Fruit fly (Drosophila melanogaster): ENCODE measurements around the gene CG34051.

Gene CG34051

dm6 chr2L:19915195-19915594, 45.6 kb downstream of the CG34051 start (continued):
- TF ChIP-seq fd96Cb (tag; optimal IDR thresholded peaks at IDR 0.05): no peak
- peak; percentile 53 for TF ChIP-seq Med (GFP tag)
- no peak for TF ChIP-seq NC2β (GFP tag; optimal IDR thresholded peaks at IDR 0.05)
- no peak for TF ChIP-seq Rfx (GFP tag; IDR thresholded peaks at IDR 0.05)
- TF ChIP-seq emc (GFP tag; optimal IDR thresholded peaks at IDR 0.05): no peak
- no peak for TF ChIP-seq hb (GFP tag; IDR thresholded peaks at IDR 0.05; ENCODE audit: partially characterized antibody)
- TF ChIP-seq knrl (GFP tag; IDR thresholded peaks at IDR 0.05; ENCODE audit: partially characterized antibody): no peak; the same call in 2 of the 3 replicates
- no peak for TF ChIP-seq CG6765 (GFP tag; optimal IDR thresholded peaks at IDR 0.05)
- TF ChIP-seq CG11504 (tag; optimal IDR thresholded peaks at IDR 0.05): peak; percentile 19
- TF ChIP-seq tup (GFP tag; optimal IDR thresholded peaks at IDR 0.05): no peak
- no peak for TF ChIP-seq lab (GFP tag; optimal IDR thresholded peaks at IDR 0.05)
- TF ChIP-seq Sin3A (optimal IDR thresholded peaks at IDR 0.05): no peak
- no peak for TF ChIP-seq HLH4C (GFP tag; IDR thresholded peaks at IDR 0.05; ENCODE audit: partially characterized antibody)
- TF ChIP-seq CG7987 (GFP tag; optimal IDR thresholded peaks at IDR 0.05): no peak
- TF ChIP-seq tx (GFP tag; optimal IDR thresholded peaks at IDR 0.05): no peak
- TF ChIP-seq cas (GFP tag; IDR thresholded peaks at IDR 0.05): no peak
- TF ChIP-seq tna (GFP tag; IDR thresholded peaks at IDR 0.05; ENCODE audit: partially characterized antibody): no peak
- no peak for TF ChIP-seq dmrt11E (tag; optimal IDR thresholded peaks at IDR 0.05)
- no peak for TF ChIP-seq dm (GFP tag; optimal IDR thresholded peaks at IDR 0.05)
- TF ChIP-seq Nf-YA (GFP tag; IDR thresholded peaks at IDR 0.05): no peak
- TF ChIP-seq CG34422 (GFP tag; IDR thresholded peaks at IDR 0.05): no peak
- TF ChIP-seq MESR4 (GFP tag; optimal IDR thresholded peaks at IDR 0.05): no peak
- no peak for TF ChIP-seq Lpt (GFP tag; optimal IDR thresholded peaks at IDR 0.05)
- TF ChIP-seq Dad (GFP tag; optimal IDR thresholded peaks at IDR 0.05): no peak
- peak; percentile 25; the same call in 1 of the 4 replicates for TF ChIP-seq chinmo (GFP tag; IDR thresholded peaks at IDR 0.05; ENCODE audit: partially characterized antibody)
- no peak for TF ChIP-seq Hey (tag; optimal IDR thresholded peaks at IDR 0.05)
- no peak for TF ChIP-seq tap (tag; optimal IDR thresholded peaks at IDR 0.05)
- TF ChIP-seq CG2199 (GFP tag; IDR thresholded peaks at IDR 0.05): peak; percentile 85
- TF ChIP-seq seq (GFP tag; IDR thresholded peaks at IDR 0.05): no peak

DNA sequence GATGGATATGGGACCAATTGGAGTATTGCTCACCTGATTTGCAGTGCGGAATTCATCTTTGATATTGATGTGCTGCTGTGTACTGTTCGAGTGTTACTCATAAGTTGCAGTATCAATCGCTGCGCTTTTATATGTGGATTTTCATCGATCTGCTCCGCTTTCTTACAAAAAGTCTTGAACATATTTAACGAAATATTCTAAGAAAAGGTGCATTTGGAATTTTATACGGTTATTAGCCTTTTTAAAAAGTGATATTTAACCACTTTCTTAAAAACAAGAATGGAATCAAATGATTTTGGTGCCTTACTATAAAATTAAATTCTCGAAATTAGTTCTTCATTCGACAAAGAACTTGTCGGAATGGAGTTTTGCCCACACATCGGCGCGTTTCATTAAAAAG, 47.4 kb downstream of the CG34051 start, which contains the start of gene TotE:
Gene TotE (minus strand): TSS at position 101 of the 400 bp plus-strand sequence.
- TF ChIP-seq Fer3 (tag; optimal IDR thresholded peaks at IDR 0.05) (no peak), CG1602 (GFP tag; optimal IDR thresholded peaks at IDR 0.05) (no peak), CG9817 (tag; optimal IDR thresholded peaks at IDR 0.05) (no peak)

dm6 chr2L:19912277-19912676, 48.6 kb downstream of the CG34051 start, which contains the start of gene TotF:
TSS of gene TotF (minus strand) at chr2L:19912377.
- no peak for TF ChIP-seq CG12071 (GFP tag; optimal IDR thresholded peaks at IDR 0.05)
- no peak for TF ChIP-seq Ssrp (tag; optimal IDR thresholded peaks at IDR 0.05)
- no peak for TF ChIP-seq dati (GFP tag; IDR thresholded peaks at IDR 0.05)
- no peak for TF ChIP-seq NC2β (GFP tag; optimal IDR thresholded peaks at IDR 0.05)
- TF ChIP-seq org-1 (GFP tag; optimal IDR thresholded peaks at IDR 0.05): no peak
- TF ChIP-seq Dad (GFP tag; optimal IDR thresholded peaks at IDR 0.05): no peak
- TF ChIP-seq Mes4 (GFP tag; optimal IDR thresholded peaks at IDR 0.05): no peak
- TF ChIP-seq CG4854 (GFP tag; optimal IDR thresholded peaks at IDR 0.05): no peak
- TF ChIP-seq lola (GFP tag; optimal IDR thresholded peaks at IDR 0.05): no peak
- no peak for TF ChIP-seq pho (GFP tag; optimal IDR thresholded peaks at IDR 0.05)
- TF ChIP-seq Bgb (GFP tag; IDR thresholded peaks at IDR 0.05; ENCODE audit: partially characterized antibody): no peak
- TF ChIP-seq CG15514 (GFP tag; optimal IDR thresholded peaks at IDR 0.05): no peak
- no peak for TF ChIP-seq dm (GFP tag; optimal IDR thresholded peaks at IDR 0.05)
- TF ChIP-seq chn (GFP tag; optimal IDR thresholded peaks at IDR 0.05): no peak
- TF ChIP-seq abd-A (tag; optimal IDR thresholded peaks at IDR 0.05): no peak
- no peak for TF ChIP-seq gsb-n (tag; optimal IDR thresholded peaks at IDR 0.05)
